Fruit fly (Drosophila melanogaster) whole organism, embryonic: Measurements from ENCODE around the gene CG42847.
A peak's percentile ranks its signal among the peaks of the same experiment; 100 is the strongest.

ENCODE experiments used
- Ada2b ChIP-seq: fragments of 200-800 bp; sonication (Bioruptor generic); IDR thresholded peaks from 2 replicates; pipeline ENCODE4 v1.3.6; 2022; ENCODE audit warnings: missing biosample characterization, missing genetic modification characterization
- Atf-2 ChIP-seq: fragments of 200-800 bp; sonication (Bioruptor generic); optimal IDR thresholded peaks from 2 replicates; lab custom pipeline; 2016; ENCODE audit warnings: missing biosample characterization, missing genetic modification characterization
- Atf6 ChIP-seq: fragments of 200-800 bp; sonication (Bioruptor generic); IDR thresholded peaks from 2 replicates; pipeline ENCODE4 v1.3.6; 2022; ENCODE audit warnings: missing biosample characterization, missing genetic modification characterization
- Bgb ChIP-seq: fragments of 200-800 bp; sonication (Bioruptor generic); IDR thresholded peaks from 2 replicates; pipeline ENCODE4 v1.3.6; 2022; ENCODE audit warnings: missing biosample characterization, missing genetic modification characterization; ENCODE audit not compliant: partially characterized antibody
- Bteb2 ChIP-seq: fragments of 200-800 bp; sonication (Bioruptor generic); optimal IDR thresholded peaks from 2 replicates; lab custom pipeline; 2016; ENCODE audit warnings: missing biosample characterization, missing genetic modification characterization
- CG10274 ChIP-seq: fragments of 200-800 bp; sonication (Bioruptor generic); optimal IDR thresholded peaks from 3 replicates; lab custom pipeline; 2017; ENCODE audit warnings: missing biosample characterization, mild to moderate bottlenecking, missing genetic modification characterization
- CG10543 ChIP-seq: fragments of 200-800 bp; sonication (Bioruptor generic); optimal IDR thresholded peaks from 3 replicates; lab custom pipeline; 2017; ENCODE audit warnings: missing biosample characterization, mild to moderate bottlenecking, missing genetic modification characterization, moderate library complexity
- CG10654 ChIP-seq: fragments of 200-800 bp; sonication (Bioruptor generic); optimal IDR thresholded peaks from 2 replicates; lab custom pipeline; 2016; ENCODE audit warnings: missing biosample characterization, missing genetic modification characterization
- CG11456 ChIP-seq: fragments of 200-800 bp; sonication (Bioruptor generic); IDR thresholded peaks from 3 replicates; pipeline ENCODE4 v1.3.6; 2022; ENCODE audit warnings: missing biosample characterization, missing genetic modification characterization
- CG11696 ChIP-seq: fragments of 200-800 bp; sonication (Bioruptor generic); IDR thresholded peaks from 2 replicates; pipeline ENCODE4 v1.3.6; 2022; ENCODE audit warnings: missing biosample characterization, missing genetic modification characterization
- CG11723 ChIP-seq: fragments of 200-800 bp; sonication (Bioruptor generic); optimal IDR thresholded peaks from 2 replicates; lab custom pipeline; 2017; ENCODE audit warnings: missing biosample characterization, mild to moderate bottlenecking, missing genetic modification characterization
- CG12744 ChIP-seq: fragments of 200-800 bp; sonication (Bioruptor generic); optimal IDR thresholded peaks from 2 replicates; lab custom pipeline; 2016; ENCODE audit warnings: missing biosample characterization, missing genetic modification characterization
- CG14667 ChIP-seq: fragments of 200-800 bp; sonication (Bioruptor generic); IDR thresholded peaks from 2 replicates; pipeline ENCODE4 v1.3.6; 2022; ENCODE audit warnings: missing biosample characterization, missing genetic modification characterization
- CG15269 ChIP-seq: fragments of 200-800 bp; sonication (Bioruptor generic); optimal IDR thresholded peaks from 2 replicates; lab custom pipeline; 2018; ENCODE audit warnings: missing biosample characterization, mild to moderate bottlenecking, missing genetic modification characterization, moderate library complexity
- CG16815 ChIP-seq: fragments of 200-800 bp; sonication (Bioruptor generic); optimal IDR thresholded peaks from 3 replicates; lab custom pipeline; 2017; ENCODE audit warnings: missing biosample characterization, mild to moderate bottlenecking, missing genetic modification characterization
- CG17385 ChIP-seq: fragments of 200-800 bp; sonication (Bioruptor generic); optimal IDR thresholded peaks from 3 replicates; lab custom pipeline; 2018; ENCODE audit warnings: missing biosample characterization, mild to moderate bottlenecking, missing genetic modification characterization
- CG4854 ChIP-seq: fragments of 200-800 bp; sonication (Bioruptor generic); optimal IDR thresholded peaks from 2 replicates; lab custom pipeline; 2016; ENCODE audit warnings: missing biosample characterization, missing genetic modification characterization, inconsistent platforms
- CG5245 ChIP-seq: fragments of 200-800 bp; sonication (Bioruptor generic); optimal IDR thresholded peaks from 3 replicates; lab custom pipeline; 2016; ENCODE audit warnings: missing biosample characterization, missing genetic modification characterization
- CG7786 ChIP-seq: fragments of 200-800 bp; sonication (Bioruptor generic); optimal IDR thresholded peaks from 2 replicates; lab custom pipeline; 2016; ENCODE audit warnings: missing biosample characterization, missing genetic modification characterization
- CG8765 ChIP-seq: fragments of 200-800 bp; sonication (Bioruptor generic); IDR thresholded peaks from 2 replicates; pipeline ENCODE4 v1.3.6; 2022; ENCODE audit warnings: missing biosample characterization, missing genetic modification characterization
- E2f1 ChIP-seq: fragments of 200-800 bp; sonication (Bioruptor generic); IDR thresholded peaks from 2 replicates; pipeline ENCODE4 v1.3.6; 2022; ENCODE audit warnings: missing biosample characterization, missing genetic modification characterization
- Gug ChIP-seq: fragments of 200-800 bp; sonication (Bioruptor generic); IDR thresholded peaks from 4 replicates; pipeline ENCODE4 v1.3.6; 2022; ENCODE audit warnings: missing biosample characterization, missing genetic modification characterization
- H2.0 ChIP-seq: fragments of 200-800 bp; sonication (Bioruptor generic); IDR thresholded peaks from 2 replicates; pipeline ENCODE4 v1.3.6; 2022; ENCODE audit warnings: missing biosample characterization, missing genetic modification characterization
- HLH54F ChIP-seq: fragments of 200-800 bp; sonication (Bioruptor generic); optimal IDR thresholded peaks from 3 replicates; lab custom pipeline; 2016; ENCODE audit warnings: missing biosample characterization, missing genetic modification characterization
- Lpt ChIP-seq: fragments of >200 bp; optimal IDR thresholded peaks from 2 replicates; lab custom pipeline; 2018; ENCODE audit warnings: missing biosample characterization, missing genetic modification characterization
- Mad ChIP-seq: fragments of 200-800 bp; sonication (Bioruptor generic); optimal IDR thresholded peaks from 2 replicates; lab custom pipeline; 2016; ENCODE audit warnings: missing biosample characterization, missing genetic modification characterization
- Meics ChIP-seq: fragments of 200-800 bp; sonication (Bioruptor generic); optimal IDR thresholded peaks from 2 replicates; lab custom pipeline; 2017; ENCODE audit warnings: missing biosample characterization, mild to moderate bottlenecking, missing genetic modification characterization
- Mes4 ChIP-seq: fragments of 200-800 bp; sonication (Bioruptor generic); optimal IDR thresholded peaks from 2 replicates; lab custom pipeline; 2016; ENCODE audit warnings: missing biosample characterization, missing genetic modification characterization
- Ptx1 ChIP-seq: fragments of 200-800 bp; sonication (Bioruptor generic); IDR thresholded peaks from 2 replicates; pipeline ENCODE4 v1.3.6; 2022; ENCODE audit warnings: missing biosample characterization, missing genetic modification characterization
- Rx ChIP-seq: fragments of 200-800 bp; sonication (Bioruptor generic); IDR thresholded peaks from 2 replicates; pipeline ENCODE4 v1.3.6; 2022; ENCODE audit warnings: missing biosample characterization, missing genetic modification characterization
- Sry-β ChIP-seq: fragments of 200-800 bp; sonication (Bioruptor generic); optimal IDR thresholded peaks from 2 replicates; lab custom pipeline; 2018; ENCODE audit warnings: missing biosample characterization, mild to moderate bottlenecking, missing genetic modification characterization, moderate library complexity
- Xrp1 ChIP-seq: fragments of 200-800 bp; sonication (Bioruptor generic); IDR thresholded peaks from 2 replicates; pipeline ENCODE4 v1.3.6; 2022; ENCODE audit warnings: missing biosample characterization, missing genetic modification characterization
- al ChIP-seq: fragments of 200-800 bp; sonication (Bioruptor generic); IDR thresholded peaks from 2 replicates; pipeline ENCODE4 v1.3.6; 2022; ENCODE audit warnings: missing biosample characterization, missing genetic modification characterization
- ara ChIP-seq: fragments of 200-800 bp; sonication (Bioruptor generic); IDR thresholded peaks from 2 replicates; pipeline ENCODE4 v1.3.6; 2022; ENCODE audit warnings: missing biosample characterization, missing genetic modification characterization
- ci ChIP-seq: fragments of 200-800 bp; sonication (Bioruptor generic); IDR thresholded peaks from 3 replicates; pipeline ENCODE4 v1.3.6; 2022; ENCODE audit warnings: missing biosample characterization, missing genetic modification characterization
- emc ChIP-seq: fragments of 200-800 bp; sonication (Bioruptor generic); optimal IDR thresholded peaks from 2 replicates; lab custom pipeline; 2016; ENCODE audit warnings: missing biosample characterization, missing genetic modification characterization
- ftz-f1 ChIP-seq: fragments of 200-800 bp; sonication (Bioruptor generic); optimal IDR thresholded peaks from 2 replicates; lab custom pipeline; 2016; ENCODE audit warnings: missing biosample characterization, missing genetic modification characterization
- ind ChIP-seq: fragments of 200-800 bp; sonication (Bioruptor generic); optimal IDR thresholded peaks from 3 replicates; lab custom pipeline; 2016; ENCODE audit warnings: missing biosample characterization, missing genetic modification characterization
- kay ChIP-seq: fragments of 200-800 bp; sonication (Bioruptor generic); optimal IDR thresholded peaks from 2 replicates; lab custom pipeline; 2016; ENCODE audit warnings: missing biosample characterization, missing genetic modification characterization
- nau ChIP-seq: fragments of 200-800 bp; sonication (Bioruptor generic); optimal IDR thresholded peaks from 3 replicates; lab custom pipeline; 2017; ENCODE audit warnings: missing biosample characterization, mild to moderate bottlenecking, missing genetic modification characterization, missing genetic modification reagents
- nom ChIP-seq: fragments of 200-800 bp; sonication (Bioruptor generic); optimal IDR thresholded peaks from 2 replicates; lab custom pipeline; 2017; ENCODE audit warnings: missing biosample characterization, missing genetic modification characterization, mild to moderate bottlenecking, moderate library complexity, missing genetic modification reagents
- pho ChIP-seq: fragments of 200-800 bp; sonication (Bioruptor generic); optimal IDR thresholded peaks from 2 replicates; lab custom pipeline; 2016; ENCODE audit warnings: missing biosample characterization, missing genetic modification characterization
- salm ChIP-seq: fragments of 200-800 bp; sonication (Bioruptor generic); optimal IDR thresholded peaks from 2 replicates; lab custom pipeline; 2018; ENCODE audit warnings: missing biosample characterization, mild to moderate bottlenecking, missing genetic modification characterization
- shn ChIP-seq: fragments of 200-800 bp; sonication (Bioruptor generic); optimal IDR thresholded peaks from 3 replicates; lab custom pipeline; 2016; ENCODE audit warnings: missing biosample characterization, missing genetic modification characterization
- sim ChIP-seq: fragments of 200-800 bp; sonication (Bioruptor generic); IDR thresholded peaks from 2 replicates; pipeline ENCODE4 v1.3.6; 2022; ENCODE audit warnings: missing biosample characterization, missing genetic modification characterization
- so ChIP-seq: fragments of 200-800 bp; sonication (Bioruptor generic); IDR thresholded peaks from 3 replicates; pipeline ENCODE4 v1.3.6; 2022; ENCODE audit warnings: missing biosample characterization, missing genetic modification characterization
- trem ChIP-seq: fragments of 200-800 bp; optimal IDR thresholded peaks from 3 replicates; lab custom pipeline; 2019; ENCODE audit warnings: missing biosample characterization, mild to moderate bottlenecking, missing genetic modification characterization, moderate library complexity
- unc-4 ChIP-seq: fragments of 200-800 bp; sonication (Bioruptor generic); IDR thresholded peaks from 2 replicates; pipeline ENCODE4 v1.3.6; 2022; ENCODE audit warnings: missing biosample characterization, missing genetic modification characterization; ENCODE audit not compliant: partially characterized antibody
- unpg ChIP-seq: fragments of 200-800 bp; sonication (Bioruptor generic); optimal IDR thresholded peaks from 3 replicates; lab custom pipeline; 2018; ENCODE audit warnings: missing biosample characterization, mild to moderate bottlenecking, missing genetic modification characterization, moderate library complexity
- z ChIP-seq: fragments of 200-800 bp; sonication (Bioruptor generic); IDR thresholded peaks from 3 replicates; pipeline ENCODE4 v1.3.6; 2022; ENCODE audit warnings: missing biosample characterization, missing genetic modification characterization
- zfh2 ChIP-seq: fragments of 200-800 bp; sonication (Bioruptor generic); optimal IDR thresholded peaks from 2 replicates; lab custom pipeline; 2016; ENCODE audit warnings: missing biosample characterization, missing genetic modification characterization

The CG42847 gene

dm6 chr2L:9388013-9388605, 39.6 kb upstream of the CG42847 start (continued):
- TF ChIP-seq CG14667 (GFP tag; lab: Robert Waterston, UW) (peak; percentile 48; the same call in 1 of the 2 replicates), nom (GFP tag; lab: Kevin White, UChicago) (peak; percentile 84), nau (peak; percentile 29), Sry-β (GFP tag; lab: Kevin White, UChicago) (no peak), CG10654 (GFP tag; lab: Kevin White, UChicago) (peak; percentile 46), CG12744 (GFP tag; lab: Kevin White, UChicago) (peak; percentile 38), pho (GFP tag; lab: Kevin White, UChicago) (peak; percentile 80), CG17385 (GFP tag; lab: Kevin White, UChicago) (peak; percentile 25), Bteb2 (GFP tag; lab: Kevin White, UChicago) (peak; percentile 65), CG15269 (peak; percentile 72), Meics (GFP tag; lab: Kevin White, UChicago) (peak; percentile 82), trem (tag; lab: Kevin White, UChicago) (no peak), CG8765 (no peak), Xrp1 (GFP tag; lab: Robert Waterston, UW) (peak; percentile 29; the same call in 1 of the 2 replicates), CG4854 (GFP tag; lab: Kevin White, UChicago) (peak; percentile 44), unc-4 (no peak), Ada2b (GFP tag; lab: Robert Waterston, UW) (peak; percentile 75), shn (GFP tag; lab: Kevin White, UChicago) (peak; percentile 86), salm (no peak), Gug (GFP tag; lab: Robert Waterston, UW) (peak; percentile 87; the same call in 3 of the 4 replicates), Mes4 (peak; percentile 45), CG10543 (GFP tag; lab: Kevin White, UChicago) (peak; percentile 47), E2f1 (GFP tag; lab: Robert Waterston, UW) (peak; percentile 69), ind (GFP tag; lab: Kevin White, UChicago) (peak; percentile 86), ftz-f1 (peak; percentile 51), ara (GFP tag; lab: Robert Waterston, UW) (0 out of 2 replicates have a peak, but pooled peaks have one; percentile 16), Atf6 (GFP tag; lab: Robert Waterston, UW) (peak; percentile 84), Atf-2 (GFP tag; lab: Kevin White, UChicago) (peak; percentile 50), unpg (GFP tag; lab: Kevin White, UChicago) (peak; percentile 76), so (GFP tag; lab: Robert Waterston, UW) (peak; percentile 76; the same call in 2 of the 3 replicates), sim (GFP tag; lab: Robert Waterston, UW) (no peak), CG5245 (GFP tag; lab: Kevin White, UChicago) (peak; percentile 15), CG11696 (peak; percentile 65), al (GFP tag; lab: Robert Waterston, UW) (peak; percentile 74), z (GFP tag; lab: Robert Waterston, UW) (no peak), ci (0 out of 3 replicates have a peak, but pooled peaks have one; percentile 32), H2.0 (peak; percentile 68), Bgb (no peak), zfh2 (GFP tag; lab: Kevin White, UChicago) (peak; percentile 92), emc (GFP tag; lab: Kevin White, UChicago) (peak; percentile 85), CG10274 (GFP tag; lab: Kevin White, UChicago) (peak; percentile 100), CG11456 (GFP tag; lab: Robert Waterston, UW) (peak; percentile 87), CG7786 (peak; percentile 86), Mad (GFP tag; lab: Kevin White, UChicago) (peak; percentile 46), CG11723 (GFP tag; lab: Kevin White, UChicago) (peak; percentile 5), Rx (no peak), Lpt (GFP tag; lab: Kevin White, UChicago) (no peak), CG16815 (GFP tag; lab: Kevin White, UChicago) (peak; percentile 65), kay (peak; percentile 4), Ptx1 (peak; percentile 79), HLH54F (GFP tag; lab: Kevin White, UChicago) (peak; percentile 82)
